Worm (Caenorhabditis elegans): Measurements from ENCODE around the gene tpa-1.

DNA sequence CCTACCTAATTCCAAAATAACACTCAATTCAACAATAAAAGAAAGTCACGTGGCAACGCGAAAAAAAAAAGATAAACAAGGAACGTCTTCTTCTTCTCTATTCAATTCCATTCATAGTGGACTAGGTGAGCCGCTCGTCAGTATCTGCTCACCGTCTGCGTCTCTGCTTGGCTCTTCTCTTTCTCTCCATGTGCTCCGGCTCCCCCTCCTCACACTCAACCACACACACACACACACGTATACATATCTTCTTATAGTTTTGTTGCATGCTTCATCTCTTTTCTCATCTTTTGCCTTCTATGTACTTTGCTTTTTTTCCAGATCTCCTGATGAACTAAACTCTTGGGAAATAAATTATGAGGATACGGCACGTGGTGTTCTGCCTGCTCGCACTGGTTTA, 40.3 kb downstream of the tpa-1 start, which contains the start of gene daf-1:
- TF ChIP-seq W03F9.2 (tag; optimal IDR thresholded peaks at IDR 0.05) (no peak), him-1 (tag; optimal IDR thresholded peaks at IDR 0.05) (peak; percentile 10)

All from whole organism, L4/young adult.